Worm (Caenorhabditis elegans) whole organism, midembryonic: ENCODE results near the gene C29H12.6.
A peak's percentile ranks its signal among the peaks of the same experiment; 100 is the strongest.

Source experiments
- cog-1 ChIP-seq: sonication (generic microtip); optimal IDR thresholded peaks from 2 replicates; lab custom pipeline; 2016; ENCODE audit warnings: missing genetic modification characterization, missing compliant biosample characterization
- flt-1 ChIP-seq: fragments of 200-800 bp; sonication (Bioruptor generic); IDR thresholded peaks from 2 replicates; pipeline ENCODE4 v1.3.6; 2022; ENCODE audit warnings: missing genetic modification characterization, missing compliant biosample characterization
- klf-2 ChIP-seq: fragments of 200-800 bp; sonication (Bioruptor generic); conservative IDR thresholded peaks from 2 replicates; pipeline ENCODE4 v1.3.6; 2022; ENCODE audit warnings: missing genetic modification reagents, missing genetic modification characterization, missing compliant biosample characterization
- ref-1 ChIP-seq: fragments of 200-800 bp; sonication (Bioruptor generic); conservative IDR thresholded peaks from 2 replicates; pipeline ENCODE4 v1.3.6; 2022; ENCODE audit warnings: missing genetic modification reagents, missing genetic modification characterization, missing compliant biosample characterization

DNA sequence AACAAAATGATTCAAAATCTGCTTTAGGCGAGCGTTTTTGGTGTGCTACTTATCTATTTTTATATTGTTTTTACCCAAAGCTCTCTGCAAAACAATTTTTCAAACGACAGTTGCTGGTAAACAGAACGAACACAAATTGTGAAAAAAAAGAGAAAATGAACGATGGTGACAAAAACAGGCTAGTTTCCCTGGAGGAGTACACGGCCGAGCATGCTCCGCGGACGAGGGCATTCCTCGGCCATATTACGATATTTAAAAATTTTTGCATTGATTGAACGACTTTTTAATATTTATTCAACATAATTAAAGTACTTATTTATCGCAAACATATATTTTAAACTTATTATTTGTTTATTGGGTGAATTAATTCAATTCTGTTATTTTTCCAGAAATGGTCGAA lies 20.6 kb downstream of the C29H12.6 start, which contains the start of the genes tpp-2 and rbbp-5:
- 0 out of 2 replicates have a peak, but pooled peaks have one; percentile 47 for TF ChIP-seq flt-1 (GFP tag; lab: Robert Waterston, UW)
- no peak for TF ChIP-seq klf-2 (GFP tag; lab: Robert Waterston, UW)
- TF ChIP-seq cog-1 (tag; lab: Kevin White, UChicago), result no peak
- TF ChIP-seq ref-1 (GFP tag; lab: Robert Waterston, UW), result no peak
